Worm (Caenorhabditis elegans) whole organism, L2 larva: ENCODE measurements around the gene irld-18.
A peak's percentile ranks its signal among the peaks of the same experiment; 100 is the strongest.

Experiments
- C34F6.9 ChIP-seq: fragments of 150-350 bp; optimal IDR thresholded peaks from 2 replicates; lab custom pipeline; 2014; ENCODE audit warnings: missing biosample characterization, missing genetic modification characterization
- F13H6.1 ChIP-seq: sonication (generic microtip); optimal IDR thresholded peaks from 2 replicates; lab custom pipeline; 2016; ENCODE audit warnings: missing genetic modification characterization, missing compliant biosample characterization
- Y55F3AM.14 ChIP-seq: fragments of 200-800 bp; sonication (Bioruptor generic); optimal IDR thresholded peaks from 2 replicates; lab custom pipeline; 2018; ENCODE audit warnings: mild to moderate bottlenecking, missing genetic modification characterization, missing compliant biosample characterization
- ZK546.5 ChIP-seq: sonication (generic microtip); optimal IDR thresholded peaks from 2 replicates; lab custom pipeline; 2017; ENCODE audit warnings: missing biosample characterization, missing genetic modification characterization
- alr-1 ChIP-seq: fragments of 150-350 bp; optimal IDR thresholded peaks from 2 replicates; lab custom pipeline; 2014; ENCODE audit warnings: missing biosample characterization, missing genetic modification characterization
- aly-2 ChIP-seq: fragments of 150-350 bp; optimal IDR thresholded peaks from 2 replicates; lab custom pipeline; 2014; ENCODE audit warnings: missing biosample characterization, missing genetic modification characterization
- blmp-1 ChIP-seq: sonication (generic microtip); optimal IDR thresholded peaks from 2 replicates; lab custom pipeline; 2017; ENCODE audit warnings: missing genetic modification characterization, mild to moderate bottlenecking, missing compliant biosample characterization, antibody characterized with exemption, moderate library complexity; ENCODE audit not compliant: insufficient read depth
- ceh-16 ChIP-seq: fragments of 150-350 bp; optimal IDR thresholded peaks from 2 replicates; lab custom pipeline; 2014; ENCODE audit warnings: missing biosample characterization, missing genetic modification characterization
- crh-2 ChIP-seq: sonication (generic microtip); optimal IDR thresholded peaks from 2 replicates; lab custom pipeline; 2017; ENCODE audit warnings: missing biosample characterization, missing genetic modification characterization
- dmd-4 ChIP-seq: sonication (generic microtip); optimal IDR thresholded peaks from 2 replicates; lab custom pipeline; 2017; ENCODE audit warnings: missing biosample characterization, missing genetic modification characterization
- egl-27 ChIP-seq: sonication (generic microtip); optimal IDR thresholded peaks from 3 replicates; lab custom pipeline; 2017; ENCODE audit warnings: missing biosample characterization, missing genetic modification reagents, missing genetic modification characterization
- elt-3 ChIP-seq: sonication (generic microtip); optimal IDR thresholded peaks from 2 replicates; lab custom pipeline; 2017; ENCODE audit warnings: missing biosample characterization, missing genetic modification characterization
- fos-1 ChIP-seq: fragments of 150-350 bp; optimal IDR thresholded peaks from 2 replicates; lab custom pipeline; 2014; ENCODE audit warnings: missing biosample characterization, missing genetic modification characterization
- gmeb-1 ChIP-seq: fragments of 150-350 bp; optimal IDR thresholded peaks from 2 replicates; lab custom pipeline; 2014; ENCODE audit warnings: missing biosample characterization, missing genetic modification characterization
- lin-11 ChIP-seq: fragments of 150-350 bp; sonication (generic microtip); optimal IDR thresholded peaks from 2 replicates; lab custom pipeline; 2014; ENCODE audit warnings: missing biosample characterization, missing genetic modification characterization, inconsistent platforms, mixed read lengths
- lin-13 ChIP-seq: fragments of 150-350 bp; optimal IDR thresholded peaks from 2 replicates; lab custom pipeline; 2014; ENCODE audit warnings: missing biosample characterization, missing genetic modification reagents, missing genetic modification characterization
- lsy-2 ChIP-seq, 2 experiments: fragments of 150-350 bp in 1 of 2; sonication (generic microtip) in 1 of 2; optimal IDR thresholded peaks; 2 replicates each; lab custom pipeline; 2014 to 2017; ENCODE audit warnings: missing biosample characterization in 2 of 2, missing genetic modification characterization in 2 of 2
- mab-5 ChIP-seq: fragments of 150-350 bp; optimal IDR thresholded peaks from 2 replicates; lab custom pipeline; 2014; ENCODE audit warnings: missing biosample characterization, missing genetic modification characterization
- mbf-1 ChIP-seq: sonication (generic microtip); optimal IDR thresholded peaks from 2 replicates; lab custom pipeline; 2017; ENCODE audit warnings: missing biosample characterization, missing genetic modification characterization
- mdl-1 ChIP-seq, 2 experiments: fragments of 150-350 bp in 1 of 2; sonication (generic microtip) in 1 of 2; optimal IDR thresholded peaks; 2 replicates each; lab custom pipeline; 2017; ENCODE audit warnings: missing biosample characterization in 2 of 2, missing genetic modification characterization in 2 of 2
- nhr-129 ChIP-seq: fragments of 150-350 bp; optimal IDR thresholded peaks from 2 replicates; lab custom pipeline; 2014; ENCODE audit warnings: missing biosample characterization, missing genetic modification characterization
- nhr-21 ChIP-seq: fragments of 150-350 bp; optimal IDR thresholded peaks from 2 replicates; lab custom pipeline; 2014; ENCODE audit warnings: missing biosample characterization, missing genetic modification characterization
- nhr-23 ChIP-seq: fragments of 150-350 bp; optimal IDR thresholded peaks from 2 replicates; lab custom pipeline; 2014; ENCODE audit warnings: missing biosample characterization, missing genetic modification reagents, missing genetic modification characterization
- nhr-237 ChIP-seq: fragments of 150-350 bp; optimal IDR thresholded peaks from 2 replicates; lab custom pipeline; 2014; ENCODE audit warnings: missing biosample characterization, missing genetic modification characterization
- nhr-25 ChIP-seq: fragments of 150-350 bp; sonication (generic microtip); optimal IDR thresholded peaks from 3 replicates; lab custom pipeline; 2014; ENCODE audit warnings: missing biosample characterization, missing genetic modification characterization
- nhr-6 ChIP-seq: fragments of 150-350 bp; optimal IDR thresholded peaks from 2 replicates; lab custom pipeline; 2014; ENCODE audit warnings: missing biosample characterization, missing genetic modification characterization
- nhr-77 ChIP-seq: fragments of 150-350 bp; optimal IDR thresholded peaks from 2 replicates; lab custom pipeline; 2014; ENCODE audit warnings: missing biosample characterization, missing genetic modification characterization
- peb-1 ChIP-seq: fragments of 150-350 bp; optimal IDR thresholded peaks from 2 replicates; lab custom pipeline; 2014; ENCODE audit warnings: missing biosample characterization, missing genetic modification characterization
- skn-1 ChIP-seq: sonication (generic microtip); optimal IDR thresholded peaks from 2 replicates; lab custom pipeline; 2017; ENCODE audit warnings: missing biosample characterization, missing genetic modification characterization
- sma-3 ChIP-seq: sonication (generic microtip); optimal IDR thresholded peaks from 2 replicates; lab custom pipeline; 2016; ENCODE audit warnings: missing genetic modification reagents, missing genetic modification characterization, missing compliant biosample characterization
- sma-9 ChIP-seq, 2 experiments: fragments of 150-350 bp in 1 of 2; sonication (generic microtip) in 1 of 2; optimal IDR thresholded peaks; 2 replicates each; lab custom pipeline; 2014 to 2016; ENCODE audit warnings: missing genetic modification characterization in 2 of 2, mild to moderate bottlenecking in 1 of 2, missing biosample characterization in 1 of 2, missing compliant biosample characterization in 1 of 2, missing genetic modification reagents in 1 of 2, moderate library complexity in 1 of 2
- snpc-4 ChIP-seq: fragments of 150-350 bp; optimal IDR thresholded peaks from 2 replicates; lab custom pipeline; 2014; ENCODE audit warnings: missing biosample characterization, missing genetic modification characterization
- unc-55 ChIP-seq: fragments of 150-350 bp; sonication (generic microtip); optimal IDR thresholded peaks from 3 replicates; lab custom pipeline; 2014; ENCODE audit warnings: missing biosample characterization, missing genetic modification reagents, missing genetic modification characterization
- zag-1 ChIP-seq: fragments of 150-350 bp; optimal IDR thresholded peaks from 2 replicates; lab custom pipeline; 2014; ENCODE audit warnings: missing biosample characterization, missing genetic modification characterization
- ztf-11 ChIP-seq: sonication (generic microtip); optimal IDR thresholded peaks from 2 replicates; lab custom pipeline; 2017; ENCODE audit warnings: missing biosample characterization, missing genetic modification characterization
- ztf-4 ChIP-seq: fragments of 150-350 bp; optimal IDR thresholded peaks from 2 replicates; lab custom pipeline; 2014; ENCODE audit warnings: missing biosample characterization, missing genetic modification characterization

The irld-18 gene

ce11 chrIV:14542517-14542916 is 38.3 kb downstream of the irld-18 start, which contains the start of gene pals-29:
Gene pals-29, minus strand, starts transcription at chrIV:14542617.
- TF ChIP-seq nhr-129 (tag; lab: Kevin White, UChicago) = no peak
- TF ChIP-seq F13H6.1 (tag; lab: Kevin White, UChicago) = no peak
- TF ChIP-seq nhr-237 (tag; lab: Kevin White, UChicago) = no peak
- TF ChIP-seq nhr-25 = no peak
- TF ChIP-seq sma-9 (GFP tag; optimal IDR thresholded peaks at IDR 0.05; lab: Kevin White, UChicago) = no peak
- no peak for TF ChIP-seq sma-9 (tag; optimal IDR thresholded peaks at IDR 0.05; lab: Kevin White, UChicago)
- TF ChIP-seq aly-2 (tag; lab: Kevin White, UChicago) = no peak
- TF ChIP-seq mdl-1 (tag; optimal IDR thresholded peaks at IDR 0.05; lab: Kevin White, UChicago) = no peak
- TF ChIP-seq dmd-4 (tag; lab: Kevin White, UChicago) = no peak
- TF ChIP-seq nhr-6 (tag; lab: Kevin White, UChicago) = no peak
- no peak for TF ChIP-seq lin-13
- no peak for TF ChIP-seq blmp-1 (tag; lab: Kevin White, UChicago)
- TF ChIP-seq lin-11 (tag; lab: Kevin White, UChicago) = no peak
- no peak for TF ChIP-seq alr-1 (tag; lab: Kevin White, UChicago)
- no peak for TF ChIP-seq nhr-21 (tag; lab: Kevin White, UChicago)
- no peak for TF ChIP-seq nhr-23
- no peak for TF ChIP-seq mab-5 (tag; lab: Kevin White, UChicago)
- TF ChIP-seq egl-27 = no peak
- no peak for TF ChIP-seq mbf-1

DNA sequence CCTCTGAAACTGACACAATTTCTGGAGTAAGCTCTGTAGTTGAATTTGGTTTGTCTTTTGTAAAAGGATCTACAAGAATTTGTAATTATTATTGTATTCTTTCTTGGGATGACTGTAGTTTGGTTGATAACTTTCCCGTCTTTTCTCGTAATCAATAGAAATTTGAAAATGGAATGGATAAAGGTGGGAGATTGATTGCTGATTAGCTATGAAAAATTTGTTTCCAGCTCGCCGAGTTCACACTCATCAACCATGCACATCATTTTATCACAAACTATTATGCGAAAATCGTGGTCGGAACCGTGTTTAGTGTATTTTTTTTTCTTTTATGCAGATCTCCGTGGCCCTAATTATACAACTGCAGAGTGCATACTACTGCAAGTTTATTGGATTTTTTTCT is 43.9 kb downstream of the irld-18 start, which contains the start of gene T27E7.5:
T27E7.5 (plus strand) TSS at position 253 of the 400 bp plus-strand sequence.
- TF ChIP-seq egl-27 (no peak), ceh-16 (tag; lab: Kevin White, UChicago) (no peak)

DNA sequence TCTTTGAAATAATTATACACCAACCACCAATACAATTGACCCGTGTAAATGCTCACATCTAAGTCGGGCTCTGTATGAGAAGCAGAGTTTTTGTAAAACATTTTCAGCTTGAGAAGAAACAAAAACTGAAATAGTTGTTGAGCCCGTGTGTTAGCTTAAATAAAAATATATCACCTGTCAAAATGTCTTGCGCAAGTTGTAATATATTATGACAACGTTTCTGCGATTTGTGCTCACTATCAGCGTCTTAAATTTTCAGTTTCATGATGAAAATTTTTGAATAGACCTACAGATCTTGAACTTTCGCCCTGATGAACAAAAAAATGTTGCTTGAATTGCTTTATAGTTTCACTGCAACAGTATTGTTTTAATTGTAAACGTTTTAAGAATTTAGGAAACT is 45.9 kb downstream of the irld-18 start, which contains the start of gene T27E7.4:
T27E7.4 (minus strand) TSS at position 101 of the 400 bp plus-strand sequence.
- TF ChIP-seq zag-1 (tag; lab: Kevin White, UChicago) (no peak), ceh-16 (tag; lab: Kevin White, UChicago) (no peak), lsy-2 (tag; optimal IDR thresholded peaks at IDR 0.05; lab: Kevin White, UChicago) (no peak), F13H6.1 (tag; lab: Kevin White, UChicago) (no peak), ZK546.5 (no peak), elt-3 (tag; lab: Kevin White, UChicago) (no peak), fos-1 (tag; lab: Kevin White, UChicago) (no peak), crh-2 (no peak), gmeb-1 (tag; lab: Kevin White, UChicago) (no peak), snpc-4 (no peak), alr-1 (tag; lab: Kevin White, UChicago) (no peak), aly-2 (tag; lab: Kevin White, UChicago) (no peak), mdl-1 (tag; optimal IDR thresholded peaks at IDR 0.05; lab: Kevin White, UChicago) (no peak), peb-1 (tag; lab: Kevin White, UChicago) (no peak), Y55F3AM.14 (GFP tag; lab: Kevin White, UChicago) (no peak)

DNA sequence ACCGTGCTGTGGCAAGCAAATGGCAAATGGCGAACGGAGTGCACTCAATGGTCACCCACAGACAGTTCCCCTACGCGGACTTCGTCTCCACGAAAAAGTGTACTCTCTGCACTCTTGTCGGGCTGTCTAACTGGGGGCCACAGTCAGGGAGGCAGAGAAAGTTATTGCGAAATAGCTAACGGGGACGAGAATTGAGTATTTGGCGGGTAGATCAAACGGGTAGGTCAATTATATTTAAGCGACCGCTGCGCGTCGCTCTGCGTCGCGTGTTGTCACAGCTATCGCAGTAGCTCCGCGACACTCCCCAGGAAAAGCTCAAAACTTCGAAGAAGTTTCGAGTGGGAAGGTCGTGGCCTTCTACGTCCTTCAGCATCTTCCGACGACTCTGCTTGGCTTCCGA is 48.5 kb downstream of the irld-18 start:
- TF ChIP-seq mab-5 (tag; lab: Kevin White, UChicago) = no peak
- TF ChIP-seq egl-27 = no peak
- no peak for TF ChIP-seq nhr-237 (tag; lab: Kevin White, UChicago)
- TF ChIP-seq nhr-6 (tag; lab: Kevin White, UChicago) = no peak
- peak; percentile 13 for TF ChIP-seq nhr-129 (tag; lab: Kevin White, UChicago)
- no peak for TF ChIP-seq gmeb-1 (tag; lab: Kevin White, UChicago)

DNA sequence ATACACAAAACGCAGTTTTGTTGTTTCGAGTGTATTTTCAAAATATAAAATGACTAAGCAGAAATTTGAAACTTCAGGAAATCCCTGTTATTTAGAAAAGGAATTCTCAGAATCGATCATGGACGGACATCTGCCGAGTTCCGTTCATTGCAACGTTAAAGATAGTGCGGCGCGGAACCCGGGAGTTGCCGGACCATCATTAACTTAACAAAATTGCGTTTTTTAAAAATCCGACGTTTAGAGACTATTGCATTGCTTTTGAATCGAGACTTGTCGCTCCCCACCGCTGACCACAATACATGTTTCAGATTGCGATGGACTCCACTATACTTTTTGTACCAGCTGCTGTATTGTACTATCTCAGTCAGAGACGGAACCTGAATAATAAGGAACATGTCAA is 50.8 kb downstream of the irld-18 start:
- no peak for TF ChIP-seq Y55F3AM.14 (GFP tag; lab: Kevin White, UChicago)
- TF ChIP-seq mbf-1 = no peak
- no peak for TF ChIP-seq ztf-4
- TF ChIP-seq sma-9 (GFP tag; optimal IDR thresholded peaks at IDR 0.05; lab: Kevin White, UChicago) = no peak
- no peak for TF ChIP-seq sma-9 (tag; optimal IDR thresholded peaks at IDR 0.05; lab: Kevin White, UChicago)
- TF ChIP-seq ceh-16 (tag; lab: Kevin White, UChicago) = no peak
- no peak for TF ChIP-seq elt-3 (tag; lab: Kevin White, UChicago)
- TF ChIP-seq lin-11 (tag; lab: Kevin White, UChicago) = no peak
- no peak for TF ChIP-seq nhr-237 (tag; lab: Kevin White, UChicago)
- TF ChIP-seq nhr-25 = no peak
- no peak for TF ChIP-seq nhr-23
- no peak for TF ChIP-seq egl-27
- TF ChIP-seq sma-3 (GFP tag; lab: Kevin White, UChicago) = no peak
- TF ChIP-seq ZK546.5 = no peak
- no peak for TF ChIP-seq C34F6.9 (tag; lab: Kevin White, UChicago)
- TF ChIP-seq lin-13 = no peak
- no peak for TF ChIP-seq skn-1 (tag; lab: Kevin White, UChicago)
- TF ChIP-seq nhr-77 (tag; lab: Kevin White, UChicago) = no peak
- TF ChIP-seq unc-55 = no peak
- no peak for TF ChIP-seq nhr-6 (tag; lab: Kevin White, UChicago)
- no peak for TF ChIP-seq ztf-11
